Fruit fly (Drosophila melanogaster) whole organism, embryonic: ENCODE measurements around the gene Ldh.

Experiments used
- CG11560 ChIP-seq: fragments of 200-800 bp; sonication (Bioruptor generic); IDR thresholded peaks from 3 replicates; pipeline ENCODE4 v1.3.6; 2022; ENCODE audit warnings: missing biosample characterization, missing genetic modification characterization
- CG15269 ChIP-seq: fragments of 200-800 bp; sonication (Bioruptor generic); optimal IDR thresholded peaks from 2 replicates; lab custom pipeline; 2018; ENCODE audit warnings: missing biosample characterization, mild to moderate bottlenecking, missing genetic modification characterization, moderate library complexity
- CG2116 ChIP-seq: fragments of 200-800 bp; sonication (Bioruptor generic); optimal IDR thresholded peaks from 3 replicates; lab custom pipeline; 2018; ENCODE audit warnings: missing biosample characterization, mild to moderate bottlenecking, missing genetic modification characterization
- CG2875 ChIP-seq: fragments of 200-800 bp; sonication (Bioruptor generic); optimal IDR thresholded peaks from 2 replicates; lab custom pipeline; 2017; ENCODE audit warnings: missing biosample characterization, mild to moderate bottlenecking, missing genetic modification characterization, missing genetic modification reagents
- CG30403 ChIP-seq: fragments of 200-800 bp; sonication (Bioruptor generic); optimal IDR thresholded peaks from 3 replicates; lab custom pipeline; 2016; ENCODE audit warnings: missing biosample characterization, missing genetic modification characterization
- CG30431 ChIP-seq: fragments of 200-800 bp; sonication (Bioruptor generic); optimal IDR thresholded peaks from 2 replicates; lab custom pipeline; 2017; ENCODE audit warnings: missing biosample characterization, missing genetic modification characterization
- CG34422 ChIP-seq: fragments of 200-800 bp; sonication (Bioruptor generic); IDR thresholded peaks from 3 replicates; pipeline ENCODE4 v1.3.6; 2022; ENCODE audit warnings: missing biosample characterization, missing genetic modification characterization
- CG4707 ChIP-seq: fragments of 200-800 bp; sonication (Bioruptor generic); optimal IDR thresholded peaks from 2 replicates; lab custom pipeline; 2018; ENCODE audit warnings: missing biosample characterization, mild to moderate bottlenecking, missing genetic modification characterization, moderate library complexity
- CG6683 ChIP-seq: fragments of 200-800 bp; sonication (Bioruptor generic); optimal IDR thresholded peaks from 2 replicates; lab custom pipeline; 2017; ENCODE audit warnings: missing biosample characterization, mild to moderate bottlenecking, missing genetic modification characterization, missing genetic modification reagents
- CG6765 ChIP-seq: fragments of 200-800 bp; sonication (Bioruptor generic); optimal IDR thresholded peaks from 3 replicates; lab custom pipeline; 2017; ENCODE audit warnings: missing biosample characterization, mild to moderate bottlenecking, missing genetic modification characterization
- CG7786 ChIP-seq: fragments of 200-800 bp; sonication (Bioruptor generic); optimal IDR thresholded peaks from 2 replicates; lab custom pipeline; 2016; ENCODE audit warnings: missing biosample characterization, missing genetic modification characterization
- CG8765 ChIP-seq: fragments of 200-800 bp; sonication (Bioruptor generic); IDR thresholded peaks from 2 replicates; pipeline ENCODE4 v1.3.6; 2022; ENCODE audit warnings: missing biosample characterization, missing genetic modification characterization
- D19A ChIP-seq: fragments of 200-800 bp; optimal IDR thresholded peaks from 3 replicates; lab custom pipeline; 2019; ENCODE audit warnings: missing biosample characterization, mild to moderate bottlenecking, missing genetic modification characterization, moderate library complexity
- Dad ChIP-seq: fragments of 200-800 bp; sonication (Bioruptor generic); optimal IDR thresholded peaks from 3 replicates; lab custom pipeline; 2016; ENCODE audit warnings: missing biosample characterization, missing genetic modification characterization
- Drgx ChIP-seq: fragments of 200-800 bp; sonication (Bioruptor generic); IDR thresholded peaks from 2 replicates; pipeline ENCODE4 v1.3.6; 2022; ENCODE audit warnings: missing biosample characterization, missing genetic modification characterization
- Ets65A ChIP-seq: fragments of 200-800 bp; sonication (Bioruptor generic); peaks from one replicate; lab custom pipeline; 2016; ENCODE audit warnings: missing biosample characterization, missing genetic modification characterization
- Hey ChIP-seq: fragments of 200-800 bp; sonication (Bioruptor generic); optimal IDR thresholded peaks from 3 replicates; lab custom pipeline; 2018; ENCODE audit warnings: missing biosample characterization, mild to moderate bottlenecking, missing genetic modification characterization
- HmgZ ChIP-seq: fragments of 200-800 bp; sonication (Bioruptor generic); optimal IDR thresholded peaks from 2 replicates; lab custom pipeline; 2018; ENCODE audit warnings: missing biosample characterization, mild to moderate bottlenecking, missing genetic modification characterization
- NC2α ChIP-seq: fragments of 200-800 bp; sonication (Bioruptor generic); optimal IDR thresholded peaks from 2 replicates; lab custom pipeline; 2016; ENCODE audit warnings: missing biosample characterization, missing genetic modification characterization
- Poxn ChIP-seq: fragments of 200-800 bp; sonication (Bioruptor generic); IDR thresholded peaks from 2 replicates; pipeline ENCODE4 v1.3.6; 2022; ENCODE audit warnings: missing biosample characterization, missing genetic modification characterization
- aop ChIP-seq: fragments of 200-800 bp; sonication (Bioruptor generic); IDR thresholded peaks from 2 replicates; pipeline ENCODE4 v1.3.6; 2022; ENCODE audit warnings: missing biosample characterization, missing genetic modification characterization
- cg ChIP-seq: fragments of 200-800 bp; sonication (Bioruptor generic); optimal IDR thresholded peaks from 3 replicates; lab custom pipeline; 2019; ENCODE audit warnings: missing biosample characterization, mild to moderate bottlenecking, missing genetic modification characterization, moderate library complexity
- chinmo ChIP-seq: fragments of 200-800 bp; sonication (Bioruptor generic); IDR thresholded peaks from 4 replicates; pipeline ENCODE4 v1.3.6; 2022; ENCODE audit warnings: missing biosample characterization, missing genetic modification characterization; ENCODE audit not compliant: partially characterized antibody
- corto ChIP-seq: fragments of 200-800 bp; sonication (Bioruptor generic); optimal IDR thresholded peaks from 2 replicates; lab custom pipeline; 2016; ENCODE audit warnings: missing biosample characterization, mild to moderate bottlenecking, missing genetic modification characterization, moderate library complexity
- ems ChIP-seq: fragments of 200-800 bp; sonication (Bioruptor generic); optimal IDR thresholded peaks from 3 replicates; lab custom pipeline; 2016; ENCODE audit warnings: missing biosample characterization, missing genetic modification characterization
- exex ChIP-seq: fragments of 200-800 bp; sonication (Bioruptor generic); optimal IDR thresholded peaks from 4 replicates; lab custom pipeline; 2018; ENCODE audit warnings: missing biosample characterization, mild to moderate bottlenecking, missing genetic modification characterization, moderate library complexity
- fru ChIP-seq: fragments of >200 bp; optimal IDR thresholded peaks from 2 replicates; lab custom pipeline; 2017
- grau ChIP-seq: fragments of 200-800 bp; optimal IDR thresholded peaks from 3 replicates; lab custom pipeline; 2019; ENCODE audit warnings: missing biosample characterization, mild to moderate bottlenecking, missing genetic modification characterization, moderate library complexity
- grn ChIP-seq: fragments of 200-800 bp; sonication (Bioruptor generic); optimal IDR thresholded peaks from 3 replicates; lab custom pipeline; 2017; ENCODE audit warnings: missing biosample characterization, missing genetic modification characterization
- h ChIP-seq: fragments of >200 bp; optimal IDR thresholded peaks from 2 replicates; lab custom pipeline; 2017
- mirr ChIP-seq: fragments of 200-800 bp; sonication (Bioruptor generic); optimal IDR thresholded peaks from 3 replicates; lab custom pipeline; 2018; ENCODE audit warnings: missing biosample characterization, mild to moderate bottlenecking, missing genetic modification characterization
- mld ChIP-seq: fragments of 200-800 bp; sonication (Bioruptor generic); IDR thresholded peaks from 3 replicates; pipeline ENCODE4 v1.3.6; 2022; ENCODE audit warnings: missing biosample characterization, missing genetic modification characterization; ENCODE audit not compliant: partially characterized antibody
- p53 ChIP-seq: fragments of 200-800 bp; sonication (Bioruptor generic); optimal IDR thresholded peaks from 2 replicates; lab custom pipeline; 2016; ENCODE audit warnings: missing biosample characterization, missing genetic modification characterization
- pita ChIP-seq: fragments of 200-800 bp; sonication (Bioruptor generic); optimal IDR thresholded peaks from 2 replicates; lab custom pipeline; 2017; ENCODE audit warnings: missing biosample characterization, mild to moderate bottlenecking, missing genetic modification characterization
- row ChIP-seq: fragments of 200-800 bp; sonication (Bioruptor generic); IDR thresholded peaks from 3 replicates; pipeline ENCODE4 v1.3.6; 2022; ENCODE audit warnings: missing biosample characterization, missing genetic modification characterization
- sc ChIP-seq, 3 experiments: fragments of >200 bp in 2 of 3; fragments of 200-800 bp in 1 of 3; sonication (Bioruptor generic) in 1 of 3; optimal IDR thresholded peaks; 2 replicates in 2 of 3; 3 replicates in 1 of 3; lab custom pipeline; 2017; ENCODE audit warnings: mild to moderate bottlenecking in 1 of 3, missing biosample characterization in 1 of 3, missing genetic modification characterization in 1 of 3, missing genetic modification reagents in 1 of 3
- sd ChIP-seq: fragments of 200-800 bp; sonication (Bioruptor generic); optimal IDR thresholded peaks from 3 replicates; lab custom pipeline; 2018; ENCODE audit warnings: missing biosample characterization, mild to moderate bottlenecking, missing genetic modification characterization, moderate library complexity
- stwl ChIP-seq: fragments of 200-800 bp; sonication (Bioruptor generic); optimal IDR thresholded peaks from 3 replicates; lab custom pipeline; 2018; ENCODE audit warnings: missing biosample characterization, mild to moderate bottlenecking, missing genetic modification characterization, moderate library complexity
- tgo ChIP-seq: fragments of 200-800 bp; sonication (Bioruptor generic); IDR thresholded peaks from 3 replicates; pipeline ENCODE4 v1.3.6; 2022; ENCODE audit warnings: missing biosample characterization, missing genetic modification characterization

The Ldh gene

DNA sequence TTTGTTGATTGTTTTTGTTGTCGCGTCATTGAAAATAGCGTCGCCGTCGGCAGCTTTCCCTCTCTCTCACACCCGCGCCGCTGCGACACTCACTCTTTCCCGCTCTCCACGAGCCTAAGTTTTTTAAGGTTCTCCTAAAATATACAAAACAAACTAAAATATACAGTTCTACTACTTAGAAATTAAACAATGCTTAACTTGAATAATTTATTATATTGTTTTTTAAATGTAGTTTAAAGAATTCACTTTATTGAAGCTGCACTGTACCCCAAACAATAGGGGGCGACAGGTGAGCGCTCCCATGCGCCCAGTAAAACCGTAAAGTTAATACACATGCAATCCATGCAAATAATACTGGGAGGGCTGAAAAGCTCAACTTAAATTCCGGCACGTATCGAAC is 8.8 kb downstream of the Ldh start:
- TF ChIP-seq sd (tag; lab: Kevin White, UChicago) = peak; percentile 32
- TF ChIP-seq grau (tag; lab: Kevin White, UChicago) = peak; percentile 55
- TF ChIP-seq row (GFP tag; lab: Robert Waterston, UW) = 0 out of 3 replicates have a peak, but pooled peaks have one; percentile 18
- no peak for TF ChIP-seq CG6765 (GFP tag; lab: Kevin White, UChicago)
- TF ChIP-seq, all 482 proteins: peak for 3

DNA sequence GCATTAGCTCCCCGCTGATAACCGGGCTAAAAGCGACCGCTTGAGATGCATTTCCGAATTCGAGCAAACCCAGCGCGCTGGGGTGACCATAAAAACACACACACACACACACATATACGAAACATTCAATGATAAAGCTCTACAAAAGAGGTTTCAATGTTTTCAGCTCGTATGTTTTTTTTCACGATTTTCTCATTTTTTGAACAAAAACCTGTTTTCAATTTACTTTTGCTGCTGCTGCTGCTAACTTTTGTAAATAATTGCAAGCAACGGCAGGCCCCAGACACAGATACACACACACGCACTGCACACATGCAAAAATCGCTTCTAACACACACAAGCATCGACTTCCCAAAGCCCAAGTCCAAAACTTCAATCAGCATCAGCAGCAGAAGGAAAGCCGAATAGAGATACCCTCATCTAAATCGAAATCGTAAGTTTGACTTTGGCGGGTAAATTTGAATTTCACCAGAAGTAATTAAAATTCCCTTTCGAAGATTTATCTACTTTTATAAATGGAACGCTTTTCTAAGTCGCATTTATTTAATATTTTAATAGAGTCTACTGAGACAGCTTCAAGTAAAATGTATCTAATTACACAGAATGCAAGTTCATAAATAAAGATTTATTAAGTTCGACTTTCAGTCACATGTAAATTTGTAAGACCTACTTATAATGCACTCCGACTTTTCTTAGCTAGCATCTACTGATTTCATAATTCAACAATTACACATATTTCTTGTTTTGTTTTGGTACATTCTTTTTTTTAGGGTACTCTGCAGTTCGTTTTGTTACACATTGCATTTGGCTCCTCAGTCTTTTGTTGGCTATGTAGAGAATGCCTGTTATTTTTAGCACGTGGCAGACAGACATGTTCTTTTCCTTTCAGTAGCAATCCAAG is 13.1 kb downstream of the Ldh start:
- peak; percentile 53 for TF ChIP-seq cg (GFP tag; lab: Kevin White, UChicago)
- TF ChIP-seq Poxn = no peak
- peak; percentile 15 for TF ChIP-seq corto (GFP tag; lab: Kevin White, UChicago)
- peak; percentile 63 for TF ChIP-seq Drgx
- peak; percentile 59 for TF ChIP-seq D19A (tag; lab: Kevin White, UChicago)
- no peak for TF ChIP-seq mld
- no peak for TF ChIP-seq tgo
- peak; percentile 76; the same call in 1 of the 4 replicates for TF ChIP-seq chinmo (GFP tag; lab: Robert Waterston, UW)

DNA sequence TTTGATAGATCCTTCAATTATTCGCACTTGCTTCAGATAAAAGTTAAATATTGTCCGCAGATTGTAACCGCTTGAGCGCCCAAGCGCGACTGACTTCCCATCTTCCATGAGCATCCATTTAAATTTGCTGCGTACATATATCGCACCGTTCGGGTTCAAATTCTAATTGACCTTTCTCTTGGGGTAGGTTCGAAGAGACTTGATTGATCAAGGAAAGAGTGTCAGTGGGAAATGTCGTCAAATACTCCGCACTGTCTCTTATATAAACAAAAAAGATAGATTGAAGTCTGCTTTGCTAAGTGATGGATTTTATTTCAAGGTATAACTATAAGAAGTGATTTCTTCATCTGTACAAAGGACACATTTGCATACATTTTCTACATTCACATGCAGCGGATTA is 16.8 kb downstream of the Ldh start, which contains the start of gene Mdr65:
Mdr65 (minus strand) TSS at position 101 of the 400 bp plus-strand sequence.
- TF ChIP-seq CG4707 (no peak), CG2875 (GFP tag; lab: Kevin White, UChicago) (no peak), CG34422 (GFP tag; lab: Robert Waterston, UW) (no peak), Dad (no peak), CG30431 (GFP tag; lab: Kevin White, UChicago) (no peak), sc (optimal IDR thresholded peaks at IDR 0.05; lab: Kevin White, UChicago) (no peak), sc (GFP tag; optimal IDR thresholded peaks at IDR 0.05; lab: Kevin White, UChicago) (no peak), CG7786 (no peak), CG15269 (tag; lab: Kevin White, UChicago) (no peak), h (lab: Kevin White, UChicago) (no peak), CG6683 (no peak), Ets65A (GFP tag; lab: Kevin White, UChicago) (no peak), ems (GFP tag; lab: Kevin White, UChicago) (no peak), CG8765 (no peak), Hey (no peak), NC2α (GFP tag; lab: Kevin White, UChicago) (no peak), CG11560 (tag; lab: Robert Waterston, UW) (no peak)

DNA sequence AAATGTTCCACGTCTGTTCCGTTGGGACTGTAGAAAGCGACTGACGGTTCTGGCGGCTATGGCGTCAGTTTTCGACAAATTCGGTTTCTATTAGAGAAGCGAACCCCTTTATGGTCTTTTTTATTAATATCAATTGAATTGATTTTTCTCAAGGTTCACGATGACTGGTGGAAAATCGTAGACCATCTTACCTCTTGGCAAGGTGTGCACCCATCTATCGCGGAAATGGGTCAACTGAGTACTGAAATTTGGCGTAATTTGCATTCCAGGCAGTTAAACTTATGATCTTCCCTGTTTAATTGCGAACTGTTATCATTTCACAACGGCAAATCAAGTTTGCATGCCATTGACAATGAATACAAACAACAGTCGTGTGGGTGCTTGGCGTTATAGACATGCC is 22.5 kb downstream of the Ldh start, which contains the start of gene CG10226:
CG10226 (minus strand) TSS at position 101 of the 400 bp plus-strand sequence.
- no peak for TF ChIP-seq CG2116 (GFP tag; lab: Kevin White, UChicago)
- no peak for TF ChIP-seq CG30403 (GFP tag; lab: Kevin White, UChicago)
- no peak for TF ChIP-seq aop (GFP tag; lab: Robert Waterston, UW)
- TF ChIP-seq HmgZ (tag; lab: Kevin White, UChicago) = no peak
- TF ChIP-seq, all 482 proteins: peak for 0

DNA sequence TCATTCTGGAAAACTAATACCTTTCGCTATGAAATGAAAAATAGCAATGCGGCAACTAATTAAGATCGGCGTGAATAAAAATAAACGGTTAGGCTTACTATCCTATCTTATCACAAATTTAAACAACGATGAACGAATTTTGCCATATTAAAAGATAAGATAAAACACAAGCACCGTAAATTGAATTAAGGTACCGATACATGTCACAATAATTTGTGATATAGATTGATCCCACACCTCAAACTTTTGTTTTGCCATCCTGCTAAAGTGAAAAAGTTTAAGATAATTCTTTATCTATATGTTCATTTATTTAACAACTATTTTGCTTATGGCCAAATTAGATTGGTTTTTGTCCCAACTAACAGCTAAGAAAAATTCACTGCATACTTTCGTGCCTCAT is 28.5 kb downstream of the Ldh start, which contains the start of gene CG42714:
CG42714 (minus strand) TSS at position 22 of the 400 bp plus-strand sequence.
- TF ChIP-seq grn (GFP tag; lab: Kevin White, UChicago) = peak; percentile 44
- no peak for TF ChIP-seq fru (lab: Kevin White, UChicago)
- TF ChIP-seq mirr (GFP tag; lab: Kevin White, UChicago) = peak; percentile 95
- peak; percentile 84 for TF ChIP-seq exex
- TF ChIP-seq p53 (GFP tag; lab: Kevin White, UChicago) = no peak
- TF ChIP-seq pita (GFP tag; lab: Kevin White, UChicago) = peak; percentile 3
- peak; percentile 27 for TF ChIP-seq stwl (tag; lab: Kevin White, UChicago)
